Worm (Caenorhabditis elegans) whole organism, L3 larva: ENCODE measurements around the gene pqn-84.

Experiments
- nhr-11 ChIP-seq: fragments of 150-350 bp; optimal IDR thresholded peaks from 2 replicates; lab custom pipeline; 2014; ENCODE audit warnings: missing biosample characterization, missing genetic modification characterization
- nhr-25 ChIP-seq: sonication (generic microtip); optimal IDR thresholded peaks from 2 replicates; lab custom pipeline; 2017; ENCODE audit warnings: missing biosample characterization, missing genetic modification characterization
- snpc-4 ChIP-seq: fragments of 150-350 bp; optimal IDR thresholded peaks from 2 replicates; lab custom pipeline; 2014; ENCODE audit warnings: missing biosample characterization, missing genetic modification characterization

- TF ChIP-seq nhr-25 (tag; lab: Kevin White, UChicago) (no peak), nhr-11 (tag; lab: Kevin White, UChicago) (no peak), snpc-4 (tag; lab: Kevin White, UChicago) (no peak)
Observed at ce11 chrIII:11689303-11689702, 10.8 kb upstream of the pqn-84 start.
